Fruit fly (Drosophila melanogaster) whole organism, larva: Measurements from ENCODE around the gene MED4.

Experiments used
- noc ChIP-seq: fragments of 200-800 bp; sonication (Bioruptor generic); optimal IDR thresholded peaks from 3 replicates; lab custom pipeline; 2019; ENCODE audit warnings: missing biosample characterization, mild to moderate bottlenecking, missing genetic modification characterization, moderate library complexity

The MED4 gene

DNA sequence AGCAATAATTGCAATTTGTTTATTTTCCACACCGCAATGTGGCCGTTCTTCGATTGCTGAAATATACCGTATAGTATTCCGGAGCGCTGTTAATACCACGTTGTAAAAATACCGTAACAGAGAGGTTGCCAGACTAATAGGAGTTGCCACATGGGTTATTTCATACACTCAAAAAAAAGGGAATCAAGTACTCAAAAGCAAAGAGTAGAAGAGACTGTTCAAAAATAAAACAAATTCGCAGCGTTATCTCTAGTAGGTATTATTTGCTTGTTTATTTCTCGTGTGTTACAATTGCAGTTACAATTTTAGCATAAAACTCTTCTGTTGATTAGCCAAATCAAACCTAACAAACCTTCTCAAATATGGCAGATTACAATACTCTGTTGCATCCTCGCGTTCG, at the start of gene MED4:
MED4 (minus strand) TSS at position 59 of the 400 bp plus-strand sequence.
- peak; percentile 20 for TF ChIP-seq noc (tag; lab: Kevin White, UChicago)

DNA sequence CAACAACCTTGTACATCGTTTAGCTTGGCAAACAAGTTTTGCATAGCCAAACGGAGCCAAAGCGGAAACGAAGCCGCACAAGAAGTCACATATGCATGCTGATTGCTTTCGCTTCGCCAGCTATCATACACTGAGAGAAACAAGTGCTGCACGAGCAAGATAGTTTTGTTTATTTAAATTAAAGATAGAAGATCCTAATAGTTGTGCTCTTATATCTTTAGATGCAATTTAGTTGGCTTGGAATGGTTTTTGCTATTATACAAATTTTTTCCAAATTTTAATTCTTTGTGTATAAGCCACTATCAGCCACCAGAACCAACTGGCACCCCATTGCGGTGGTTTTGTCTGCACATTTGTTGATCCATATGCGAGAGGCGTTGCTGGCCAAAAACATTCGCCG, 33.2 kb upstream of the MED4 start:
- no peak for TF ChIP-seq noc (tag; lab: Kevin White, UChicago)

DNA sequence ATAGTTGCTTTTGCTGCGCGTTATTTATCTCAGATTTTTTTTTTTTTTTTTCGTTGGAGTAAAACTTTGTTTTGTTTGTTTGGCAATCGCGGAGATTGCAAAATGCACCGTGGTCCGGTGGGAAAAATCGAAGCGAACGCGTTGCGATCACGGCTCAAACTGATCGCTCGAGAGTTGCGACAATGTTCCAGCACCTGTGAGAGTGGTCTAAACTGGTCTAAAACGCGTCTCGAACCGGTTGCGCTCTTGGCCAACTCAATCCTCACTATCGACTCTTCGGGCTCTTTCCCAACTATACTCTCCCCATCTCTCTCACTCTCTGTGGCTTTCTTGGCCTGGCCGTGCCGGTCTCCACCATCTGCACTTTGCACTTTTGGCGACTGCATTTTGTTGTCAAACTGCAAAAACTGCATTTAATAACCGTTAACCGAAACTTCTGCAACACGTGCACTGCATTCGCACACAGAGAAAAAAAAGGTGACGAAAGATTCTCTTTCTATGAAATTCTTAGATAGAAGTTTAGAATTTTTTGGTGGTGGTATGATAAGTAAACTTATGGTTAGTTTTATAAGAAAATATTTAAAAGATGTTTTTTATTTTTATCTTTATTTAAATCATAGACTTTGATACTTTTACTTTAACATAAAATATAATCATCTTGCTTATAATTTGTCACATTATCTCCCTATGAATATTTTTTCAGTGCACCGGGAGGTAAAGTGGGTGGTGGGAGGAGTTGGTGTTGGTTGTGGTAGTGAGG, 13.6 kb upstream of the MED4 start, which contains the start of gene CG14830:
CG14830 (minus strand) TSS at position 164 of the 760 bp plus-strand sequence.
- no peak for TF ChIP-seq noc (tag; lab: Kevin White, UChicago)

DNA sequence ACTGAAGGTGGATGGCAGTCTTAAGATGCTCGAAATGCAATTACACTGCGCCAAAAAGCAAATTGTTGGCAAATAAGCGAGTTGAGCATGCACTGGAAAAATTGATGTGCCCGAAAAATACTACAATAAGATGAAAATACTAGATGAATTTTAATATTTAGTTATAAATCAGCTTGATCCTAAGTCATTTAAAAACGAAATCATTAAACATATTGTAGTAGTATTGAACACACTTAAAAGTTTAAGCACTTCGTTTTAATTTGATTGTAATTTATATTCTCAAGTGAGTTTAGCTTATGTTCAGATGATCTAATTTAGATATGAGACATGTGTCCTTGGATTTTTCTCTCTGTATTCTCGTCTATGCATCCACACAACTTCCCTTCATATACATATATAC, 12.1 kb upstream of the MED4 start:
- TF ChIP-seq noc (tag; lab: Kevin White, UChicago): no peak

DNA sequence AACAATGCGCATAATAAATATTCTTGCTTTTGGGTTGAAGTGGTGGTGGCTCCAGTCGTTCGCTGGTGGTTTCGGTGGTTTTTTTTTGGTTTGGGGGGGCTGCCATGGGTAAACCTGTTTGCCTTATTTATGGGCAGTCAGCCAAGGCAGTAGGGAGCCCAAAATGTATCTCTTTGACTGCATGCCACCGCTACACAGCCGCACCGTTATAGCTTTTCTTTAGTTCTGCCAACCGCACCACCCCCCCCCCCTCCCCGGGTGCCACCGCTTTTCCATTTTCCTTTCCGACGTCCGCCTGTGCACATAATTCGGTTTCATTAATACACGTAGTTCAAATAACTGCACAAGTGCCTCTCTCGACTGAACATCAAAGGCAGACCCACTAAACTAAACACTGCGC, 7.9 kb upstream of the MED4 start:
- no peak for TF ChIP-seq noc (tag; lab: Kevin White, UChicago)

DNA sequence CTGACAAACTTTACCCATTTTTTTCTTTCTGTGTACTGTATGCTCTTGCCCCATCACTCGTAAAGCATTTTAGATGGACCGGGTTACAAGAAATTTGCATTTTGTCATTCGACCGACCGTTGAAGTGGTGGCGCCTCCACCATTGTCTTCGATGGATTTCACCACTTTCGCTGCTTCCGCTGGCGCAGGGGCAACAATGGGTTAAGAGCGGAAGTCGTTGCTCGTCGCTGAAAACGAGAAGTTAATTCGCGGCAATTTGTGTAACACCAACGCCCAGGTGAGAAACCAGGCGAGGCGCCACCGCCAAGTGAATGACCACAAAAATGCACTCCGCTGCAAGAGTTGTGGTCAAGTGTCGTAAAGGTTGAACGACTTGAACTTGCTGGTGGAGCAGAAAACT, 4.4 kb upstream of the MED4 start:
- TF ChIP-seq noc (tag; lab: Kevin White, UChicago): no peak

DNA sequence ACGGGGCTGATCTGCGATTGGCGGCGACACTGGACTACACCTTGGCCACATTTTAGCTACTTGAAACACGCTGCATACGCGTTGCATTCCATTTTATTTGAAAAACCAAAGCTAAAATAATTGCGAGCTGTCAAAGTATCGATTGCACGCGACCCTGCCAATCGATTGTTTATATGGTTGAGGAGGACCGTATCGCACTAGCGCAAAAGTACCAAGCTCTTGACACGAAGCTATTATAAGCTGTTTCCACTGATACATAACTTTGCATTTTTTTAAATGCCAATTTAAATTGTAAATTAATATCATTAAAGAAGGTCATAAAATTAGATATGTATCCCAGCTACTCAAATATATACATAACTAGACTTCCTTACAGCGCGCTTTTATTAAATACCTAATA, 1.2 kb downstream of the MED4 start, which contains the start of gene Cdc27:
Cdc27 (minus strand) TSS at position 174 of the 400 bp plus-strand sequence.
- TF ChIP-seq noc (tag; lab: Kevin White, UChicago): no peak

DNA sequence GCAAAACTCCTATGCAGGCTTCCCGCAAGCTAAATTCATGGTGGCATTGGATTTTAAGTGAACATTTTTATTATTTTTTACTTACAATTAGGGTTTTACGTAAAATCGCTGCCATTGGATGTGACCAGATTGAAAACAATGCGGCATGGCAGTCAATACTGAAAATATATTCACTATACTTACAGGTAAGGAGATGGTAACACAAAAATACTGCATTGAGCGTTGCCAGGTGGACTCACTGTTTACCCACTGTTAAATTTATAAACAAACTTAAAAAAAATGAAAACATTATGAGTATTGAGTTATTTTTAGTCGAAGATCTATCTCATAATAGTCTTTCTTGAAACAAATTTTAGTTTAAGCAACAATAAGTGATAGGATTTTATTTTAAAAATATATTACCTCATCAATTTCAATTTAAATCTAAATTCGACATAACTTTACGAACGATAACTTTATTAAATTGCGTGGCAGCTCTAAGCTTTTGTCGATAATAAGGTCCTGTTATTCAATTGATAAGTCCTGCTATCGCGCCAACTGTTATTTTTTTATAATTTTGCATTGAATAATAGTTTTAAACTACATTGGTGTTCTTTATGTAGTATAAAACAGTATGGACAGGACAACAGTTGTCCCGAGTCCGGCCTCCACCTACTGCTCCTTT, 6.4 kb downstream of the MED4 start, which contains the start of the genes mRpL50 and mei-P22:
mRpL50 (minus strand) TSS at position 159 of the 664 bp plus-strand sequence.
mei-P22 (plus strand) TSS at position 614 of the 664 bp plus-strand sequence.
- no peak for TF ChIP-seq noc (tag; lab: Kevin White, UChicago)

DNA sequence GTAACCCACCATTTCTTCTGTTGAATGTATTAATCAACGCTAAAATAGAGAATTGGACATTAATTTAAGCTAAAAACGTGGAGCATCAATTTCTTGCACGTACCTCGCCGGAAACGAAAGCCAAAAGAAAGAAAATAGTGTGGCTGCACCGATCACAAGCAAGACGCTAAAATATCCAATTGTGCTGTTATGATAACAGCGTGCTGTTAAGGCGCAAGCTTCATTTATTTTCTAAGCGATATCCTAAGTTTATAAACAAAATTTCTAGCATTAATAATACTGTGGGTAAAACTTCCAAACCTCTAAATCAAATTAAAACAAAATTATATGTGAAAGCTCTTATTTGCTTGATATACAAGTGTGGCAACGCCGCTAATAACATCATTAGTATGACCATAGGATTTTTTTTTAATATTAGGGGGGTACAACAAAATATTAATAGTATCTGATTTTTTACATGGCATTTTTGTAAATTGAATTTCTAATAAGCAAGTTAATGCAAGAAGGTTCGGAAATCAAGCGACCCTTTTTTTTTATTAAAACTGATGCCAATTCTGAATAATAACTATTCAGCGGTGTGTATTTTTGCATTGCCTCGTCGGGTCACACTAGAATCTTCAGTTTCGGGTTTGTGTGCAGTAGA, 9.0 kb downstream of the MED4 start, which contains the start of the genes RpL18 and Neos:
RpL18 (minus strand) TSS at position 135 of the 643 bp plus-strand sequence.
Neos (plus strand) TSS at position 412 of the 643 bp plus-strand sequence.
- TF ChIP-seq noc (tag; lab: Kevin White, UChicago): peak; percentile 62

DNA sequence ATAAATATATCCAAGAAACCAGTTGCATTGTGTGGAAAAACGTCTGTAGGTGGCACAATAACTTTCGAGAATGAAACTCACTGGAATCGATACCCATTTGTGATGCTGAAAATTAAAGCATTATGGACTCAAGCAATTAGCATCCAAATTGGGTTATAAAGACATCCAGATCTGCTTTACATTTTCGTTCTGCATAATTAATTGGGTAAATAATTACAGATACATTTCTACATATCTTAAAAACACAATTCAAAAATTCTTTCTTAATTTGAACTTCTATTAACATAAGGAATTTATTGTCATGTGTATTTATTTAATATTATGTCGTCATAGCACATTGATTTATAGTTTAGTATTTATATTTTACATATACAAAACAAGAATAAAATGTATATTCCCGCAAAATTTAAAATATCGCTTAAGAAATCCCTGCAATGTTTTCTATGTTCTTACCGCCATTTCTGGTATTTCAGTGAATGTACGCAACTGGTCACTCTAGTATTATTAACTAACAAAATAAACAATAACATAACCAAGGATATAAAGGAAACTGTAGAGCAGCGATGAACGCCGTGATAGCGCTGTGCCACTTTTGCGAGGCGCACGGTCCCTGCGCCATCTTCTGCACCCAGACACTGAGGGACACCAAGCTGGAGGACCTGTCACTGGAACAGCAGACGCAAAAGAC, 12.1 kb downstream of the MED4 start, which contains the start of the genes CG14829 and BHD:
CG14829 (minus strand) TSS at position 51 of the 688 bp plus-strand sequence.
BHD (plus strand) TSS at position 471 of the 688 bp plus-strand sequence.
- no peak for TF ChIP-seq noc (tag; lab: Kevin White, UChicago)

DNA sequence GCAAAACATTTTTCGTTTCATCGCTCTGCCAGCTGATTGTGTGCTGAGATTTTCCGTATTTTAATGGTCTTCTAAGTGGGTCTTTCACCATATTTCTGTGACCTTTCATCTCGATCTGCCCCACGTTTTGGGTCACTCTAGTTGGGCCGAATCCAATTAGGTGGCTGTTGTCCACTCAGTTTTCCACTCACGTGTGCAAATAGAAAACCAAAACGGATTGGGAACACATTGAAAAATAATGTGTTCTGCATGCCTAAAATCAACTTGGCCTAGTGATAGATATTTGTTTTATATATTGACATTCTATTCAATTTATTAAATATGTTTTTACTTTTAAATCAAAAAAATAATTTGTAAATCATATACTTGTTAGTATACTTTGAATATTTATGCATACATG, 16.1 kb downstream of the MED4 start, which contains the start of gene CG14826:
CG14826 (plus strand) TSS at position 301 of the 400 bp plus-strand sequence.
- no peak for TF ChIP-seq noc (tag; lab: Kevin White, UChicago)
